Fruit fly (Drosophila melanogaster): ENCODE results near the gene Gr36b.

dm6 chr2L:17173181-17173580 lies 5.4 kb upstream of the Gr36b start, which contains the start of gene CG34169:
- TF ChIP-seq psq (optimal IDR thresholded peaks at IDR 0.05) (no peak), CG8478 (optimal IDR thresholded peaks at IDR 0.05) (no peak), EcR (GFP tag; optimal IDR thresholded peaks at IDR 0.05) (no peak), usp (GFP tag; optimal IDR thresholded peaks at IDR 0.05) (no peak), pan (optimal IDR thresholded peaks at IDR 0.05) (no peak)

Data from whole organism.